Fruit fly (Drosophila melanogaster) Kc167 (cell line): ENCODE results near the gene Pfdn1.

Experiments
- Myc ChIP-seq: fragments of >200 bp; optimal IDR thresholded peaks from 2 replicates; lab custom pipeline; 2017; ENCODE audit warnings: missing external identifiers
- Sin3A ChIP-seq: fragments of >200 bp; optimal IDR thresholded peaks from 2 replicates; lab custom pipeline; 2018; ENCODE audit warnings: missing external identifiers
- h ChIP-seq: fragments of >200 bp; optimal IDR thresholded peaks from 3 replicates; lab custom pipeline; 2018; ENCODE audit warnings: missing external identifiers
- insv ChIP-seq: fragments of >200 bp; optimal IDR thresholded peaks from 3 replicates; lab custom pipeline; 2018; ENCODE audit warnings: missing external identifiers
- psq ChIP-seq: fragments of >200 bp; optimal IDR thresholded peaks from 2 replicates; lab custom pipeline; 2017; ENCODE audit warnings: missing external identifiers
- ttk ChIP-seq: sonication (Bioruptor generic); optimal IDR thresholded peaks from 2 replicates; lab custom pipeline; 2017; ENCODE audit warnings: missing external identifiers

Gene Pfdn1

dm6 chr2L:6068544-6069251 lies at the start of gene Pfdn1, which contains the start of gene CG9150:
Gene Pfdn1 (plus strand): TSS chr2L:6069079.
Gene CG9150 (minus strand): TSS chr2L:6068594.
- no peak for TF ChIP-seq ttk (lab: Kevin White, UChicago)
- TF ChIP-seq insv (lab: Kevin White, UChicago), result no peak
- TF ChIP-seq h, result no peak
- no peak for TF ChIP-seq Sin3A (lab: Kevin White, UChicago)
- TF ChIP-seq Myc, result no peak
- no peak for TF ChIP-seq psq (lab: Kevin White, UChicago)

dm6 chr2L:6019352-6020131 lies 49.3 kb upstream of the Pfdn1 start, which contains the start of gene H2.0:
Gene H2.0 (minus strand): TSS chr2L:6019402.
- TF ChIP-seq insv (lab: Kevin White, UChicago) (no peak), Sin3A (lab: Kevin White, UChicago) (no peak), psq (lab: Kevin White, UChicago) (no peak), Myc (no peak), ttk (lab: Kevin White, UChicago) (no peak), h (no peak)

- no peak for TF ChIP-seq h
- no peak for TF ChIP-seq Sin3A (lab: Kevin White, UChicago)
- TF ChIP-seq Myc, result no peak
- no peak for TF ChIP-seq insv (lab: Kevin White, UChicago)
- TF ChIP-seq ttk (lab: Kevin White, UChicago), result no peak
- no peak for TF ChIP-seq psq (lab: Kevin White, UChicago)
Measured at dm6 chr2L:6020535-6020934, 48.3 kb upstream of the Pfdn1 start, which contains the start of gene CG13996. Gene CG13996 (plus strand): TSS chr2L:6020835.

- TF ChIP-seq psq (lab: Kevin White, UChicago) (no peak), Myc (no peak), ttk (lab: Kevin White, UChicago) (no peak), h (no peak), insv (lab: Kevin White, UChicago) (no peak), Sin3A (lab: Kevin White, UChicago) (no peak)
Measured at dm6 chr2L:6022793-6023192, 46.1 kb upstream of the Pfdn1 start.

- TF ChIP-seq insv (lab: Kevin White, UChicago), result no peak
- no peak for TF ChIP-seq h
- TF ChIP-seq Sin3A (lab: Kevin White, UChicago), result no peak
- no peak for TF ChIP-seq ttk (lab: Kevin White, UChicago)
- no peak for TF ChIP-seq psq (lab: Kevin White, UChicago)
- no peak for TF ChIP-seq Myc
Measured at dm6 chr2L:6024345-6024907, 44.5 kb upstream of the Pfdn1 start, which contains the start of gene CG9107. Gene CG9107 (minus strand): TSS chr2L:6024539.

- TF ChIP-seq Myc (no peak), psq (lab: Kevin White, UChicago) (no peak)
Measured at dm6 chr2L:6028712-6029111, 40.2 kb upstream of the Pfdn1 start.

dm6 chr2L:6031838-6032237 lies 37.0 kb upstream of the Pfdn1 start:
- TF ChIP-seq Myc (no peak), Sin3A (lab: Kevin White, UChicago) (no peak), insv (lab: Kevin White, UChicago) (no peak), psq (lab: Kevin White, UChicago) (no peak), ttk (lab: Kevin White, UChicago) (no peak), h (no peak)

dm6 chr2L:6034344-6034743 lies 34.5 kb upstream of the Pfdn1 start, which contains the start of gene CG9109:
Gene CG9109 (minus strand): TSS chr2L:6034423.
- no peak for TF ChIP-seq h
- TF ChIP-seq insv (lab: Kevin White, UChicago), result no peak
- no peak for TF ChIP-seq Myc
- no peak for TF ChIP-seq Sin3A (lab: Kevin White, UChicago)
- no peak for TF ChIP-seq ttk (lab: Kevin White, UChicago)
- no peak for TF ChIP-seq psq (lab: Kevin White, UChicago)

- TF ChIP-seq psq (lab: Kevin White, UChicago), result no peak
- TF ChIP-seq h, result no peak
- TF ChIP-seq Myc, result no peak
- TF ChIP-seq ttk (lab: Kevin White, UChicago), result no peak
Measured at dm6 chr2L:6035155-6035554, 33.7 kb upstream of the Pfdn1 start.

- TF ChIP-seq insv (lab: Kevin White, UChicago) (no peak), Myc (no peak), ttk (lab: Kevin White, UChicago) (no peak), h (no peak), Sin3A (lab: Kevin White, UChicago) (no peak), psq (lab: Kevin White, UChicago) (no peak)
Measured at dm6 chr2L:6036710-6037109, 32.2 kb upstream of the Pfdn1 start, which contains the start of gene mtm. Gene mtm (minus strand): TSS chr2L:6037015.

- TF ChIP-seq ttk (lab: Kevin White, UChicago) (no peak), Myc (no peak), Sin3A (lab: Kevin White, UChicago) (no peak), insv (lab: Kevin White, UChicago) (no peak), h (no peak), psq (lab: Kevin White, UChicago) (no peak)
Measured at dm6 chr2L:6037830-6038229, 31.0 kb upstream of the Pfdn1 start, which contains the start of the genes CG9117 and CG31643. Gene CG9117 (minus strand): TSS chr2L:6037902. Gene CG31643 (plus strand): TSS chr2L:6038117.

- TF ChIP-seq Myc (no peak), ttk (lab: Kevin White, UChicago) (no peak), insv (lab: Kevin White, UChicago) (no peak), psq (lab: Kevin White, UChicago) (no peak), Sin3A (lab: Kevin White, UChicago) (no peak), h (no peak)
Measured at dm6 chr2L:6045484-6045883, 23.4 kb upstream of the Pfdn1 start.
